Worm (Caenorhabditis elegans): Measurements from ENCODE around the gene mlt-10.
"Not testable (repeated sequence)": the region's sequence is repeated elsewhere in the genome, so short reads cannot be mapped to it uniquely, and the experiment has no call there.

mlt-10 gene

ce11 chrII:556185-556584 lies 9.7 kb downstream of the mlt-10 start, which contains the start of the genes C09E8.1 and C09E8.6:
C09E8.1 (plus strand) TSS chrII:556485.
C09E8.6 (plus strand) TSS chrII:556497.
- no peak for TF ChIP-seq unc-62 (GFP tag; optimal IDR thresholded peaks at IDR 0.05)

ce11 chrII:568776-569175 lies 22.3 kb downstream of the mlt-10 start, which contains the start of gene W08F4.5:
W08F4.5 (minus strand) TSS chrII:568876.
- no peak for TF ChIP-seq unc-62 (GFP tag; optimal IDR thresholded peaks at IDR 0.05)

DNA sequence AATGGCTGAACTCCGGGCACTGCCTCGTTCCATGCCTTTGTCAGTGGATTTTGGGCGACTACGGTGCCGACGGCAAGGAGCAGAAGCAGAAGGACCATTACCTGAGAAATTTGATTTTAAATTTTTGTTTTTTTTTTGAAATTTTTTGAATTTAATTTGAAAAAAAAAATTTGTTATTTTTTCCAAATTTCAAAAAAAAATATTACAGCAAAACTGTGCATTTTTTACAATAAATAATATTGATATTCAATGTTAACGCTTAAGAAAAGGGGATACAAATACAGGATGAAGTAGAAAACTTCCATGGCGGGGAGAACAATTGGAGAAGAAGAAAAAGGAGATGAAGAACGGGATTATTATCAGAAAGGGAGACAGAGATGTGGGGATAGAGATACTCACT lies 25.5 kb downstream of the mlt-10 start, which contains the start of gene mlt-8:
TSS of gene mlt-8 (minus strand) at position 101 of the 400 bp plus-strand sequence.
- TF ChIP-seq unc-62 (GFP tag; optimal IDR thresholded peaks at IDR 0.05), result no peak

DNA sequence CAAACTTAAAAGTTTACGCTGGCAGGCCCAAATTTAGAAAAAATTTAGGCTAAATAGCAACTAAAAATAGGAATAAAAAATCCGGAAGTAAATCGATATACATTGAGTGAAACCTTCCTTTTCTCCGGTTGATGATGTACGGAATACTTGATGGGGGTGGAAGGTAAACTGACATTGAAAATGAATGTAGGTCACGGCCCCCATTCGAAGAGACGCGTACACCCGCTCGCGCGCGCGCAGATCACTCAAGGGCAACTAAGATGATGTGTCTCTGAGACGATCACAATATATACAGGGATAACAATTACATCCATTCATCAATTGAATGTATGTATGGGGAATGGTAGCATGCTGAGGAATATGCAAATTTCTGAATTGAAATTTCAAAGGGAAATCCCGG lies 27.6 kb downstream of the mlt-10 start:
- no peak for TF ChIP-seq unc-62 (GFP tag; optimal IDR thresholded peaks at IDR 0.05)

DNA sequence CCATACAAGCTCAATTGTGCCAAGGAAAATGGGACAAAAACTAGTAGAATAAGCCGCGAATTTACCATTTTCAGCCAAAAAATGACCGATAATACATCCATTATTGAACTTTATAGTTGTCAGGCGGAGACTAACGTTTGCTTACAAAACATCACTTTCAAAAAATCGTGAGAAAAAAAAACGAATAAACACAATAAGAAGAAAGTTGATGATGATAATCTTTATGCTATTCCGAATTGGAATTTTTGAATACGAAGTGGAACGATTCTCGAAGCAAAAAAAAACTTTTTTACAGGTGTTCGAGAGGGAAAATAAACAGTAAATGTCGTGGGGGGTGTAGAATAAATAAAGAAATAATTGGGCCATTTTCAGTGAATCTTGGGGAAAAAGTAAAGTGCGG lies 31.1 kb downstream of the mlt-10 start, which contains the start of gene W08F4.7:
TSS of gene W08F4.7 (minus strand) at position 101 of the 400 bp plus-strand sequence.
- TF ChIP-seq unc-62 (GFP tag; optimal IDR thresholded peaks at IDR 0.05), result no peak

ce11 chrII:578803-579202 lies 32.3 kb downstream of the mlt-10 start:
- no peak for TF ChIP-seq unc-62 (GFP tag; optimal IDR thresholded peaks at IDR 0.05)

ce11 chrII:580189-580643 lies 33.7 kb downstream of the mlt-10 start, which contains the start of the genes cdc-37 and W08F4.3:
cdc-37 (minus strand) TSS chrII:580593.
W08F4.3 (plus strand) TSS chrII:580602.
- TF ChIP-seq unc-62 (GFP tag; optimal IDR thresholded peaks at IDR 0.05), result no peak

ce11 chrII:581983-582382 lies 35.5 kb downstream of the mlt-10 start:
- no peak for TF ChIP-seq unc-62 (GFP tag; optimal IDR thresholded peaks at IDR 0.05)

DNA sequence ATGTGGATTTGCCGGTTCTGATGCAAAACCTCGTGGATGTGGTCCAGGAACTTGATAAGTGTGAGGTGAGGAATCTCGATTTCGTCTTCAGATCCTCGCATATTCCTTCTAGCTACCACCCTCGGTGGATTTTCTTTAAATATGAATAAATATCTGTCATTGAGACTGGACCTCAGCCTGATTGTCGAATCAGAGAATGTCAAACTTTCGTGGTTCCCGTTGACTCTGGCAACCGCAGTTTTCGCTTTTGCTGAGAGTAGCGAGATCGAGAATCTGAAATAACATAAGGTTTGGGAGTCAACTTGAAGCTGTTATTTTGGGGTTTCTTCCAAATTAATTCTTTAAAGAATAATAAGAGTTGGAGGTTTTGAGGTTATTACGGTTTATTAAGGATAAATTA lies 36.1 kb downstream of the mlt-10 start, which contains the start of gene fbxb-14:
TSS of gene fbxb-14 (minus strand) at position 101 of the 400 bp plus-strand sequence.
- TF ChIP-seq unc-62 (GFP tag; optimal IDR thresholded peaks at IDR 0.05), result no peak

DNA sequence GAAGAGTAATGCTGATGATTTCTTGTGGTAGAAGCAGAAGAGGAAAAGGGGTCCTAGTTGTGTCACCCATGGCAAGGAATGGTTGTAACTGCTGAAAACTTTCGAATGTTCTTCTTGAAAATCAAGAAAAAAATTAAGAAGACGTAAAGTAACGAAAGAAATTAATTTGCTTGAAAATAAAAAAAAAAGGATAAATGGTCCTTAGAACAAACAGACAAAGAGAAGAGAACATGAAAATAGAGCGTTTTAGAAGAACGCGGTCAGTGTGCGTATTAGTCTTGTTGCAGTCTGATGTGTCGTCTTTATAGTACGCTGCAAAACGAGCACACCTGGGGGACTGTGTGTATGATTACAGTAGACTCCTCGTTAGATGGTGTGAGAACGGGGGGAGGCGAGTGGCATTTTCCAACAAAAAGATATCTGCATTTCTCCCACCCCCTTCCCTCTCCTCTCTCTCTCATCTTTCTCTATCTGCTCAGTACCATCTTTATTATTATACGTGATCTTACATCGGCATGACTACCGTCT lies 37.9 kb downstream of the mlt-10 start, which contains the start of the genes W08F4.12 and W08F4.13:
TSS of gene W08F4.12 (minus strand) at position 101 of the 528 bp plus-strand sequence.
TSS of gene W08F4.13 (plus strand) at position 478 of the 528 bp plus-strand sequence.
- no peak for TF ChIP-seq unc-62 (GFP tag; optimal IDR thresholded peaks at IDR 0.05)

DNA sequence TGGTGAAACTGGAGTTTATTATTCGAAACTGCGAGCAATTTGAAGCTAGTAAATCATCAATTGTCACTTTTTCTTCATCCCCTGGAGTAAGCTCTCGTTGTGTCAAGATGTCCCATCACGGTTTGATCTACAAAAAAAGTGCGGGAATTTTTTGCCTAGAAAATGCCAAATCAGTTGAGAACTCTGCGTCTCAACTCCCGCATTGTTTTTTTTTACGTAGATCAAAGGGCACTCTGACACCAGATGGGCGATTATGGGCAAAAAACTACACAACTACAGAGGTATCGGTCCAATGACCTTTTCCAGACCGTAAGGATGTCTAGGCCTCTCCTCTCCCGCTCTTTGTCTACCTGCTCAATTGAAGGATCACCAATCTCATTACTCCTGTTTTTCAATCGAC lies 41.0 kb downstream of the mlt-10 start, which contains the start of gene fbxb-34:
TSS of gene fbxb-34 (plus strand) at position 301 of the 400 bp plus-strand sequence.
- no peak for TF ChIP-seq unc-62 (GFP tag; optimal IDR thresholded peaks at IDR 0.05)

ce11 chrII:591110-591509 lies 44.6 kb downstream of the mlt-10 start, which contains the start of gene W08F4.10:
W08F4.10 (minus strand) TSS chrII:591210.
- TF ChIP-seq unc-62 (GFP tag; optimal IDR thresholded peaks at IDR 0.05), result no peak

ce11 chrII:593221-593620 lies 46.7 kb downstream of the mlt-10 start, which contains the start of gene W08F4.1:
W08F4.1 (plus strand) TSS chrII:593521.
- TF ChIP-seq unc-62 (GFP tag; optimal IDR thresholded peaks at IDR 0.05), result not testable (repeated sequence)

- no peak for TF ChIP-seq unc-62 (GFP tag; optimal IDR thresholded peaks at IDR 0.05)
Measured at ce11 chrII:596702-597101, 50.2 kb downstream of the mlt-10 start.

DNA sequence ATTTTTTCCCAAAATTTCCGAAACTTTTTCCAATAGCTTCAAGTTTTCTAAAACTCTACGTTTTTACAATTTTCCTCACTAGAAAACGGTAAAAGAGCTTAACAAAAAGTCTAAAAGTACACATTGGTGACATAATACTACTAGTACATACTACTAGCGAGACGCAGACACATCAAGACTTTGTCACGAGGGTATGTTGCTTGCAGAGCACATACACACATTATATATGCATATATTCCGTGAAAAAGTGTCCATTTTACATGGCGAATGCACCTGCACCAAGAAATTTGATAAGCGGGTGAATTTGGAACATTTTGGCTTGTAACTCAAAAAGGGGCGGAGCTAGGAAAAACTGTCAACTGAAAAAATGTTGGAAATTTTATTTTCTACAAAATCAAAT lies 54.8 kb downstream of the mlt-10 start:
- no peak for TF ChIP-seq unc-62 (GFP tag; optimal IDR thresholded peaks at IDR 0.05)

All from whole organism, dauer.